Fruit fly (Drosophila melanogaster) whole organism, embryonic: ENCODE measurements around the gene CG45428.

ENCODE experiments used
- Bdp1 ChIP-seq: fragments of 200-800 bp; sonication (Bioruptor generic); optimal IDR thresholded peaks from 3 replicates; lab custom pipeline; 2016; ENCODE audit warnings: missing biosample characterization, missing genetic modification characterization
- CG10209 ChIP-seq: fragments of 200-800 bp; sonication (Bioruptor generic); optimal IDR thresholded peaks from 3 replicates; lab custom pipeline; 2017; ENCODE audit warnings: missing biosample characterization, mild to moderate bottlenecking, missing genetic modification characterization, missing genetic modification reagents
- CG10431 ChIP-seq: fragments of 200-800 bp; sonication (Bioruptor generic); optimal IDR thresholded peaks from 3 replicates; lab custom pipeline; 2018; ENCODE audit warnings: missing biosample characterization, mild to moderate bottlenecking, missing genetic modification characterization
- CG10543 ChIP-seq: fragments of 200-800 bp; sonication (Bioruptor generic); optimal IDR thresholded peaks from 3 replicates; lab custom pipeline; 2017; ENCODE audit warnings: missing biosample characterization, mild to moderate bottlenecking, missing genetic modification characterization, moderate library complexity
- CG11085 ChIP-seq: fragments of 200-800 bp; sonication (Bioruptor generic); IDR thresholded peaks from 2 replicates; pipeline ENCODE4 v1.3.6; 2022; ENCODE audit warnings: missing biosample characterization, missing genetic modification characterization
- CG12219 ChIP-seq: fragments of 200-800 bp; sonication (Bioruptor generic); optimal IDR thresholded peaks from 3 replicates; lab custom pipeline; 2018; ENCODE audit warnings: missing biosample characterization, mild to moderate bottlenecking, missing genetic modification characterization
- CG12236 ChIP-seq: fragments of 200-800 bp; sonication (Bioruptor generic); optimal IDR thresholded peaks from 2 replicates; lab custom pipeline; 2016; ENCODE audit warnings: missing biosample characterization, missing genetic modification characterization
- CG1647 ChIP-seq: fragments of 200-800 bp; sonication (Bioruptor generic); optimal IDR thresholded peaks from 3 replicates; lab custom pipeline; 2016; ENCODE audit warnings: missing biosample characterization, missing genetic modification characterization
- CG17802 ChIP-seq: fragments of 200-800 bp; sonication (Bioruptor generic); optimal IDR thresholded peaks from 2 replicates; lab custom pipeline; 2018; ENCODE audit warnings: missing biosample characterization, mild to moderate bottlenecking, missing genetic modification characterization, moderate library complexity
- CG2199 ChIP-seq: fragments of 200-800 bp; sonication (Bioruptor generic); IDR thresholded peaks from 3 replicates; pipeline ENCODE4 v1.3.6; 2022; ENCODE audit warnings: missing biosample characterization, missing genetic modification characterization
- CG3065 ChIP-seq: fragments of 200-800 bp; sonication (Bioruptor generic); optimal IDR thresholded peaks from 2 replicates; lab custom pipeline; 2016; ENCODE audit warnings: missing biosample characterization, missing genetic modification characterization
- CG33557 ChIP-seq: fragments of 200-800 bp; sonication (Bioruptor generic); optimal IDR thresholded peaks from 2 replicates; lab custom pipeline; 2019; ENCODE audit warnings: missing biosample characterization, mild to moderate bottlenecking, missing genetic modification characterization, moderate library complexity
- CG3726 ChIP-seq: fragments of 200-800 bp; sonication (Bioruptor generic); IDR thresholded peaks from 3 replicates; pipeline ENCODE4, ENCODE4 v1.3.6; 2022; ENCODE audit warnings: missing biosample characterization, missing genetic modification characterization
- CG4282 ChIP-seq: fragments of 200-800 bp; sonication (Bioruptor generic); optimal IDR thresholded peaks from 2 replicates; lab custom pipeline; 2016; ENCODE audit warnings: missing biosample characterization, missing genetic modification characterization
- CG43689 ChIP-seq: fragments of 200-800 bp; sonication (Bioruptor generic); IDR thresholded peaks from 2 replicates; pipeline ENCODE4 v1.3.6; 2022; ENCODE audit warnings: missing biosample characterization, missing genetic modification characterization
- CG5180 ChIP-seq: fragments of 200-800 bp; sonication (Bioruptor generic); optimal IDR thresholded peaks from 3 replicates; lab custom pipeline; 2017; ENCODE audit warnings: missing biosample characterization, missing genetic modification characterization, mild to moderate bottlenecking, moderate library complexity, missing genetic modification reagents
- CG5953 ChIP-seq: fragments of 200-800 bp; sonication (Bioruptor generic); IDR thresholded peaks from 2 replicates; pipeline ENCODE4 v1.3.6; 2022; ENCODE audit warnings: missing biosample characterization, missing genetic modification characterization
- CG6254 ChIP-seq: fragments of 200-800 bp; sonication (Bioruptor generic); optimal IDR thresholded peaks from 3 replicates; lab custom pipeline; 2017; ENCODE audit warnings: mild to moderate bottlenecking, missing biosample characterization, missing genetic modification reagents, missing genetic modification characterization
- CG7271 ChIP-seq: fragments of 200-800 bp; sonication (Bioruptor generic); optimal IDR thresholded peaks from 2 replicates; lab custom pipeline; 2018; ENCODE audit warnings: missing biosample characterization, mild to moderate bottlenecking, missing genetic modification characterization, moderate library complexity
- CG8765 ChIP-seq: fragments of 200-800 bp; sonication (Bioruptor generic); IDR thresholded peaks from 2 replicates; pipeline ENCODE4 v1.3.6; 2022; ENCODE audit warnings: missing biosample characterization, missing genetic modification characterization
- CG9437 ChIP-seq: fragments of 200-800 bp; sonication (Bioruptor generic); optimal IDR thresholded peaks from 2 replicates; lab custom pipeline; 2018; ENCODE audit warnings: missing biosample characterization, mild to moderate bottlenecking, missing genetic modification characterization
- CHES-1-like ChIP-seq: fragments of 200-800 bp; sonication (Bioruptor generic); optimal IDR thresholded peaks from 2 replicates; lab custom pipeline; 2016; ENCODE audit warnings: missing biosample characterization, missing genetic modification characterization
- Camta ChIP-seq: fragments of 200-800 bp; sonication (Bioruptor generic); optimal IDR thresholded peaks from 2 replicates; lab custom pipeline; 2016; ENCODE audit warnings: missing biosample characterization, missing genetic modification characterization
- CkIIα-i1 ChIP-seq: fragments of 200-800 bp; sonication (Bioruptor generic); IDR thresholded peaks from 2 replicates; pipeline ENCODE4 v1.3.6; 2022; ENCODE audit warnings: missing biosample characterization, missing genetic modification characterization
- D19A ChIP-seq: fragments of 200-800 bp; optimal IDR thresholded peaks from 3 replicates; lab custom pipeline; 2019; ENCODE audit warnings: missing biosample characterization, mild to moderate bottlenecking, missing genetic modification characterization, moderate library complexity
- Dp ChIP-seq: fragments of 200-800 bp; sonication (Bioruptor generic); optimal IDR thresholded peaks from 2 replicates; lab custom pipeline; 2018; ENCODE audit warnings: missing biosample characterization, mild to moderate bottlenecking, missing genetic modification characterization, moderate library complexity
- HLH54F ChIP-seq: fragments of 200-800 bp; sonication (Bioruptor generic); optimal IDR thresholded peaks from 3 replicates; lab custom pipeline; 2016; ENCODE audit warnings: missing biosample characterization, missing genetic modification characterization
- HLHmδ ChIP-seq: fragments of 200-800 bp; sonication (Bioruptor generic); optimal IDR thresholded peaks from 2 replicates; lab custom pipeline; 2018; ENCODE audit warnings: missing biosample characterization, mild to moderate bottlenecking, missing genetic modification characterization, moderate library complexity
- Nf-YA ChIP-seq: fragments of 200-800 bp; sonication (Bioruptor generic); IDR thresholded peaks from 2 replicates; pipeline ENCODE4 v1.3.6; 2022; ENCODE audit warnings: missing biosample characterization, missing genetic modification characterization
- Nf-YC ChIP-seq: fragments of 200-800 bp; optimal IDR thresholded peaks from 3 replicates; lab custom pipeline; 2019; ENCODE audit warnings: missing biosample characterization, mild to moderate bottlenecking, missing genetic modification characterization, moderate library complexity
- Opbp ChIP-seq: fragments of 200-800 bp; sonication (Bioruptor generic); IDR thresholded peaks from 3 replicates; pipeline ENCODE4 v1.3.6; 2022; ENCODE audit warnings: missing biosample characterization, missing genetic modification characterization; ENCODE audit not compliant: partially characterized antibody
- Pdp1 ChIP-seq, 2 experiments: fragments of 200-800 bp; sonication (Bioruptor generic); optimal IDR thresholded peaks; 3 replicates each; lab custom pipeline; 2016; ENCODE audit warnings: missing biosample characterization in 2 of 2, missing genetic modification characterization in 2 of 2, mild to moderate bottlenecking in 1 of 2, moderate library complexity in 1 of 2
- Xbp1 ChIP-seq: fragments of 200-800 bp; sonication (Bioruptor generic); optimal IDR thresholded peaks from 3 replicates; lab custom pipeline; 2016; ENCODE audit warnings: missing biosample characterization, mild to moderate bottlenecking, missing genetic modification characterization
- ac ChIP-seq: fragments of 200-800 bp; sonication (Bioruptor generic); optimal IDR thresholded peaks from 3 replicates; lab custom pipeline; 2017; ENCODE audit warnings: missing biosample characterization, mild to moderate bottlenecking, missing genetic modification characterization
- al ChIP-seq: fragments of 200-800 bp; sonication (Bioruptor generic); IDR thresholded peaks from 2 replicates; pipeline ENCODE4 v1.3.6; 2022; ENCODE audit warnings: missing biosample characterization, missing genetic modification characterization
- amos ChIP-seq: fragments of 200-800 bp; sonication (Bioruptor generic); IDR thresholded peaks from 2 replicates; pipeline ENCODE4 v1.3.6; 2022; ENCODE audit warnings: missing biosample characterization, missing genetic modification characterization; ENCODE audit not compliant: partially characterized antibody
- ase ChIP-seq: fragments of 200-800 bp; sonication (Bioruptor generic); IDR thresholded peaks from 3 replicates; pipeline ENCODE4 v1.3.6; 2022; ENCODE audit warnings: missing biosample characterization, missing genetic modification characterization
- cato ChIP-seq: fragments of 200-800 bp; sonication (Bioruptor generic); optimal IDR thresholded peaks from 2 replicates; lab custom pipeline; 2016; ENCODE audit warnings: missing biosample characterization, missing genetic modification characterization, borderline replicate concordance
- gfzf ChIP-seq: fragments of 200-800 bp; sonication (Bioruptor generic); optimal IDR thresholded peaks from 2 replicates; lab custom pipeline; 2016; ENCODE audit warnings: missing biosample characterization, mild to moderate bottlenecking, missing genetic modification characterization, moderate library complexity
- gro ChIP-seq: fragments of 200-800 bp; sonication (Bioruptor generic); optimal IDR thresholded peaks from 2 replicates; lab custom pipeline; 2016; ENCODE audit warnings: missing biosample characterization, missing genetic modification characterization
- her ChIP-seq: fragments of 200-800 bp; sonication (Bioruptor generic); optimal IDR thresholded peaks from 2 replicates; lab custom pipeline; 2016; ENCODE audit warnings: missing biosample characterization, missing genetic modification characterization
- lilli ChIP-seq: fragments of 200-800 bp; sonication (Bioruptor generic); optimal IDR thresholded peaks from 3 replicates; lab custom pipeline; 2016; ENCODE audit warnings: missing biosample characterization, missing genetic modification characterization
- p53 ChIP-seq: fragments of 200-800 bp; sonication (Bioruptor generic); optimal IDR thresholded peaks from 2 replicates; lab custom pipeline; 2016; ENCODE audit warnings: missing biosample characterization, missing genetic modification characterization
- pho ChIP-seq: fragments of 200-800 bp; sonication (Bioruptor generic); optimal IDR thresholded peaks from 2 replicates; lab custom pipeline; 2016; ENCODE audit warnings: missing biosample characterization, missing genetic modification characterization
- ro ChIP-seq: fragments of 200-800 bp; sonication (Bioruptor generic); IDR thresholded peaks from 2 replicates; pipeline ENCODE4 v1.3.6; 2022; ENCODE audit warnings: missing biosample characterization, missing genetic modification characterization
- sens-2 ChIP-seq: fragments of 200-800 bp; sonication (Bioruptor generic); IDR thresholded peaks from 2 replicates; pipeline ENCODE4 v1.3.6; 2022; ENCODE audit warnings: missing biosample characterization, missing genetic modification characterization
- sisA ChIP-seq: fragments of 200-800 bp; sonication (Bioruptor generic); IDR thresholded peaks from 2 replicates; pipeline ENCODE4 v1.3.6; 2022; ENCODE audit warnings: missing biosample characterization, missing genetic modification characterization
- unpg ChIP-seq: fragments of 200-800 bp; sonication (Bioruptor generic); optimal IDR thresholded peaks from 3 replicates; lab custom pipeline; 2018; ENCODE audit warnings: missing biosample characterization, mild to moderate bottlenecking, missing genetic modification characterization, moderate library complexity
- vvl ChIP-seq: fragments of 200-800 bp; sonication (Bioruptor generic); IDR thresholded peaks from 2 replicates; pipeline ENCODE4 v1.3.6; 2022; ENCODE audit warnings: missing biosample characterization, missing genetic modification characterization

CG45428 gene

dm6 chr3L:22863367-22864078, 26.7 kb upstream of the CG45428 start, which contains the start of gene CG33169 (continued):
- TF ChIP-seq al (GFP tag; lab: Robert Waterston, UW) (peak; percentile 90), ro (peak; percentile 73; the same call in 1 of the 2 replicates), gro (GFP tag; lab: Kevin White, UChicago) (no peak), CG8765 (GFP tag; lab: Robert Waterston, UW) (peak; percentile 79), CG5180 (peak; percentile 90), CG11085 (GFP tag; lab: Robert Waterston, UW) (peak; percentile 95), pho (GFP tag; lab: Kevin White, UChicago) (peak; percentile 91), CG33557 (GFP tag; lab: Kevin White, UChicago) (peak; percentile 47), amos (peak; percentile 76), HLH54F (GFP tag; lab: Kevin White, UChicago) (peak; percentile 94), CG9437 (GFP tag; lab: Kevin White, UChicago) (peak; percentile 12), Bdp1 (GFP tag; lab: Kevin White, UChicago) (peak; percentile 85), p53 (GFP tag; lab: Kevin White, UChicago) (peak; percentile 89), Nf-YC (peak; percentile 73), CG10209 (GFP tag; lab: Kevin White, UChicago) (peak; percentile 87), CG12236 (GFP tag; lab: Kevin White, UChicago) (peak; percentile 63), CG3065 (GFP tag; lab: Kevin White, UChicago) (peak; percentile 74), ase (GFP tag; lab: Robert Waterston, UW) (peak; percentile 83), vvl (peak; percentile 91), Opbp (GFP tag; lab: Robert Waterston, UW) (peak; percentile 71), CG7271 (tag; lab: Kevin White, UChicago) (no peak), Xbp1 (GFP tag; lab: Kevin White, UChicago) (peak; percentile 94), CHES-1-like (GFP tag; lab: Kevin White, UChicago) (peak; percentile 95), CG3726 (GFP tag; lab: Robert Waterston, UW) (peak; percentile 65; the same call in 1 of the 3 replicates), CG6254 (GFP tag; lab: Kevin White, UChicago) (no peak), CG4282 (GFP tag; lab: Kevin White, UChicago) (peak; percentile 84), unpg (peak; percentile 64), HLHmδ (GFP tag; lab: Kevin White, UChicago) (peak; percentile 59), sisA (GFP tag; lab: Robert Waterston, UW) (peak; percentile 88), Camta (GFP tag; lab: Kevin White, UChicago) (peak; percentile 83), Pdp1 (GFP tag; optimal IDR thresholded peaks at IDR 0.05; lab: Kevin White, UChicago) (peak; percentile 91 to 94), CG1647 (GFP tag; lab: Kevin White, UChicago) (peak; percentile 85), D19A (tag; lab: Kevin White, UChicago) (peak; percentile 33), Dp (GFP tag; lab: Kevin White, UChicago) (peak; percentile 100), her (GFP tag; lab: Kevin White, UChicago) (peak; percentile 86), lilli (GFP tag; lab: Kevin White, UChicago) (peak; percentile 87), gfzf (GFP tag; lab: Kevin White, UChicago) (peak; percentile 51), CG10431 (GFP tag; lab: Kevin White, UChicago) (peak; percentile 73), Nf-YA (0 out of 2 replicates have a peak, but pooled peaks have one; percentile 38), CG2199 (GFP tag; lab: Robert Waterston, UW) (peak; percentile 98), CG10543 (GFP tag; lab: Kevin White, UChicago) (peak; percentile 96), CG43689 (peak; percentile 34; the same call in 1 of the 2 replicates), cato (GFP tag; lab: Kevin White, UChicago) (peak; percentile 40), ac (GFP tag; lab: Kevin White, UChicago) (no peak), CG5953 (peak; percentile 54; the same call in 1 of the 2 replicates), CG17802 (peak; percentile 67), CkIIα-i1 (GFP tag; lab: Robert Waterston, UW) (no peak), CG12219 (GFP tag; lab: Kevin White, UChicago) (peak; percentile 56), sens-2 (peak; percentile 26; the same call in 1 of the 2 replicates)
